Worm (Caenorhabditis elegans) whole organism, mixed stage, embryonic: ENCODE data around the gene degl-2.

ENCODE experiments used
- cnd-1 ChIP-seq: fragments of 200-800 bp; sonication (Bioruptor generic); optimal IDR thresholded peaks from 2 replicates; lab custom pipeline; 2018; ENCODE audit warnings: mild to moderate bottlenecking, missing genetic modification characterization, missing compliant biosample characterization
- elt-3 ChIP-seq: fragments of 150-350 bp; optimal IDR thresholded peaks from 2 replicates; lab custom pipeline; 2014; ENCODE audit warnings: missing biosample characterization, missing genetic modification characterization
- lin-13 ChIP-seq: fragments of 150-350 bp; optimal IDR thresholded peaks from 2 replicates; lab custom pipeline; 2014; ENCODE audit warnings: missing biosample characterization, missing genetic modification characterization
- mep-1 ChIP-seq: fragments of 150-350 bp; optimal IDR thresholded peaks from 2 replicates; lab custom pipeline; 2017; ENCODE audit warnings: missing biosample characterization, missing genetic modification reagents, missing genetic modification characterization, inconsistent platforms
- nhr-237 ChIP-seq: fragments of 150-350 bp; optimal IDR thresholded peaks from 2 replicates; lab custom pipeline; 2014; ENCODE audit warnings: missing biosample characterization, missing genetic modification characterization
- nhr-76 ChIP-seq: sonication (generic microtip); optimal IDR thresholded peaks from 2 replicates; lab custom pipeline; 2017; ENCODE audit warnings: missing biosample characterization, missing genetic modification characterization
- pha-4 ChIP-seq: fragments of 150-350 bp; optimal IDR thresholded peaks from 2 replicates; lab custom pipeline; 2018; ENCODE audit warnings: missing biosample characterization, missing genetic modification reagents, missing genetic modification characterization
- unc-62 ChIP-seq: fragments of 150-350 bp; optimal IDR thresholded peaks from 2 replicates; lab custom pipeline; 2014; ENCODE audit warnings: missing biosample characterization, missing genetic modification reagents, missing genetic modification characterization

- TF ChIP-seq elt-3 (tag; lab: Kevin White, UChicago) (no peak), nhr-76 (tag; lab: Kevin White, UChicago) (no peak), lin-13 (tag; lab: Kevin White, UChicago) (no peak), cnd-1 (tag; lab: Kevin White, UChicago) (no peak), pha-4 (tag; lab: Kevin White, UChicago) (no peak), unc-62 (GFP tag; lab: Kevin White, UChicago) (no peak), nhr-237 (tag; lab: Kevin White, UChicago) (no peak), mep-1 (tag; lab: Kevin White, UChicago) (no peak)
Observed at ce11 chrIV:9613072-9613590, 30.2 kb upstream of the degl-2 start.
